Worm (Caenorhabditis elegans) whole organism, L1 larva: ENCODE results near the gene C25H3.15.

ENCODE experiments used
- mdl-1 ChIP-seq, 2 experiments: fragments of 150-350 bp; optimal IDR thresholded peaks; 2 replicates each; lab custom pipeline; 2014 to 2017; ENCODE audit warnings: missing biosample characterization in 2 of 2, missing genetic modification characterization in 2 of 2, inconsistent platforms in 1 of 2
- rnt-1 ChIP-seq: sonication (generic microtip); optimal IDR thresholded peaks from 2 replicates; lab custom pipeline; 2016; ENCODE audit warnings: mild to moderate bottlenecking, missing genetic modification characterization, moderate library complexity, missing compliant biosample characterization
- zip-4 ChIP-seq: fragments of 200-800 bp; sonication (Bioruptor generic); optimal IDR thresholded peaks from 2 replicates; lab custom pipeline; 2018; ENCODE audit warnings: mild to moderate bottlenecking, missing genetic modification characterization, moderate library complexity, missing compliant biosample characterization

DNA sequence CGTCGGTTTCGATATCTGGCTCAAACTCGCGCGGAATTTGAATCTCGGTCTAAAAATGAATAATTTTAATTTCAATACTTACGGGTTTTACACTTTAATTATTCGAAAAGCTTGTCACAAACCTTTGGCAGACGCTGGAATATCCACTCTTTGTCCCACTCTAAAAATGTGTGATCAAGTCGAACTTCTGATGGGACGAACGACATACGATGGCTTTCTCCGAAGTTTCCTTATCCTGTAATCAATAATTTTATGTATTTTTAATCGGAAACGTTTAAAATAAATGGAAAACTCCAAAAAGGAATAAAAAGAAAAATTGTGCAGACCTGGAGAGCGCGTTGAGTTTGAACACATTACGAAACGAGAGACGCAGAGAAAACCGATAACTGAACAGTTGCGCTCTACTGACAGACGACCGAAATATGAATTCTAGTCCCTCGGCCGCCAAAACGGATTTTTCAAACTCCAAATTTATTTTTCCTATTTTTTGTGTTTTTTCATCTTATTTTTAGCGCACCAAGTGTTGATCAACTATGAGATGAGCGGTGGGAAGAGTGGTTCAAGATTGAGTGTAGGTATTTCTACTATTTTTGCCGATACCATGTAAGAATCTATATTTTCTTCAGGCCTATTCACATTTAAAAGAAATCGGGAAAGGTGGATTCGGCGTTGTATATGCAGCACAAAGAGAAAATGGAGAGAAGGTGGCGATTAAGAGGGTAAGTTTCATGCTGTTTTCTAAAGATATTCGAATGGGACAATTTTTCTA, 15.7 kb upstream of the C25H3.15 start, which contains the start of the genes sam-4, F59E12.17 and zyg-1:
- TF ChIP-seq zip-4 (no peak), mdl-1 (tag; optimal IDR thresholded peaks at IDR 0.05; lab: Kevin White, UChicago) (peak in 1 of 2 experiments; percentile 35), rnt-1 (tag; lab: Kevin White, UChicago) (peak; percentile 86)
